Worm (Caenorhabditis elegans): ENCODE data around the gene mat-2.

Gene mat-2

ce11 chrII:11168893-11169292, 56.4 kb downstream of the mat-2 start:
- peak; percentile 13 for TF ChIP-seq ceh-31 (tag; optimal IDR thresholded peaks at IDR 0.05)
